Fruit fly (Drosophila melanogaster): ENCODE results near the gene Flad2.

Flad2 gene

dm6 chr2L:13394903-13395302 lies 17.4 kb upstream of the Flad2 start, which contains the start of gene RpL24 (continued):
- TF ChIP-seq CG9727 (GFP tag; optimal IDR thresholded peaks at IDR 0.05) (peak; percentile 95), Meics (GFP tag; optimal IDR thresholded peaks at IDR 0.05) (peak; percentile 97), CG34376 (GFP tag; optimal IDR thresholded peaks at IDR 0.05) (peak; percentile 98), gsb (GFP tag; IDR thresholded peaks at IDR 0.05) (peak; percentile 63), Dad (GFP tag; optimal IDR thresholded peaks at IDR 0.05) (peak; percentile 92), peb (GFP tag; IDR thresholded peaks at IDR 0.05) (no peak), ERR (GFP tag; optimal IDR thresholded peaks at IDR 0.05) (peak; percentile 71), tin (GFP tag; optimal IDR thresholded peaks at IDR 0.05) (peak; percentile 88), NfI (GFP tag; optimal IDR thresholded peaks at IDR 0.05) (peak; percentile 96), CG9932 (GFP tag; IDR thresholded peaks at IDR 0.05) (peak; percentile 75), luna (GFP tag; optimal IDR thresholded peaks at IDR 0.05) (peak; percentile 92), bigmax (GFP tag; optimal IDR thresholded peaks at IDR 0.05) (peak; percentile 77), CG5953 (GFP tag; IDR thresholded peaks at IDR 0.05) (peak; percentile 95), chinmo (GFP tag; IDR thresholded peaks at IDR 0.05; ENCODE audit: partially characterized antibody) (no peak), CG15011 (GFP tag; optimal IDR thresholded peaks at IDR 0.05) (peak; percentile 90), CG10565 (GFP tag; optimal IDR thresholded peaks at IDR 0.05) (peak; percentile 70), Eip74EF (GFP tag; optimal IDR thresholded peaks at IDR 0.05) (peak in 1 of 2 experiments; percentile 88), ac (GFP tag; optimal IDR thresholded peaks at IDR 0.05) (peak; percentile 92), Drgx (GFP tag; IDR thresholded peaks at IDR 0.05) (peak; percentile 36), pan (optimal IDR thresholded peaks at IDR 0.05) (no peak), pan (GFP tag; optimal IDR thresholded peaks at IDR 0.05 in 1 of 2, IDR thresholded peaks at IDR 0.05 in 1 of 2) (peak in 1 of 2 experiments; percentile 88), kay (GFP tag; optimal IDR thresholded peaks at IDR 0.05) (peak; percentile 37), CG10654 (GFP tag; optimal IDR thresholded peaks at IDR 0.05) (peak; percentile 88), stc (GFP tag; IDR thresholded peaks at IDR 0.05) (peak; percentile 88), Fer3 (tag; optimal IDR thresholded peaks at IDR 0.05) (peak; percentile 93), kni (GFP tag; optimal IDR thresholded peaks at IDR 0.05) (peak; percentile 88), sob (GFP tag; IDR thresholded peaks at IDR 0.05) (peak; percentile 92), dmrt11E (tag; optimal IDR thresholded peaks at IDR 0.05) (peak; percentile 84), CG1024 (GFP tag; IDR thresholded peaks at IDR 0.05) (peak; percentile 77), CG8478 (optimal IDR thresholded peaks at IDR 0.05) (no peak), CG8765 (GFP tag; IDR thresholded peaks at IDR 0.05) (no peak), TFAM (GFP tag; optimal IDR thresholded peaks at IDR 0.05) (peak; percentile 86), CG11093 (GFP tag; IDR thresholded peaks at IDR 0.05) (no peak; the same call in 2 of the 3 replicates), Hmr (GFP tag; optimal IDR thresholded peaks at IDR 0.05) (peak; percentile 97), Xrp1 (GFP tag; IDR thresholded peaks at IDR 0.05) (peak; percentile 22), CG4328 (GFP tag; optimal IDR thresholded peaks at IDR 0.05) (peak; percentile 95), Hr39 (optimal IDR thresholded peaks at IDR 0.05) (no peak), Antp (GFP tag; optimal IDR thresholded peaks at IDR 0.05) (peak; percentile 70), Scr (GFP tag; IDR thresholded peaks at IDR 0.05; ENCODE audit: partially characterized antibody) (no peak; the same call in 1 of the 2 replicates), Opbp (GFP tag; IDR thresholded peaks at IDR 0.05; ENCODE audit: partially characterized antibody) (0 out of 3 replicates have a peak, but pooled peaks have one; percentile 11), pnt (GFP tag; optimal IDR thresholded peaks at IDR 0.05) (peak; percentile 16), Hey (tag; optimal IDR thresholded peaks at IDR 0.05) (peak; percentile 85), Awh (GFP tag; IDR thresholded peaks at IDR 0.05) (peak; percentile 91), dati (GFP tag; IDR thresholded peaks at IDR 0.05) (peak; percentile 78; the same call in 1 of the 2 replicates), fd3F (GFP tag; optimal IDR thresholded peaks at IDR 0.05) (peak; percentile 79), row (GFP tag; IDR thresholded peaks at IDR 0.05) (peak; percentile 68), CG6689 (GFP tag; IDR thresholded peaks at IDR 0.05) (peak; percentile 72), caup (GFP tag; optimal IDR thresholded peaks at IDR 0.05; ENCODE audit: severe bottlenecking) (peak; percentile 99), Lpt (GFP tag; optimal IDR thresholded peaks at IDR 0.05) (no peak), pros (GFP tag; optimal IDR thresholded peaks at IDR 0.05) (no peak), Ssrp (tag; optimal IDR thresholded peaks at IDR 0.05) (peak; percentile 27), CHES-1-like (GFP tag; optimal IDR thresholded peaks at IDR 0.05) (peak; percentile 85)

All from whole organism, embryonic.